Fruit fly (Drosophila melanogaster): ENCODE results near the gene CG10300.

- TF ChIP-seq CG6276 (GFP tag; optimal IDR thresholded peaks at IDR 0.05) = no peak
- TF ChIP-seq CG32006 (GFP tag; optimal IDR thresholded peaks at IDR 0.05) = no peak
- TF ChIP-seq CG11294 (GFP tag; IDR thresholded peaks at IDR 0.05) = no peak
- TF ChIP-seq Lpt (GFP tag; optimal IDR thresholded peaks at IDR 0.05) = no peak
- no peak for TF ChIP-seq vri (GFP tag; optimal IDR thresholded peaks at IDR 0.05)
- no peak for TF ChIP-seq CG8119 (GFP tag; IDR thresholded peaks at IDR 0.05)
- no peak for TF ChIP-seq CG8632 (GFP tag; optimal IDR thresholded peaks at IDR 0.05)
- no peak for TF ChIP-seq Gug (GFP tag; IDR thresholded peaks at IDR 0.05)
- no peak for TF ChIP-seq CG11902 (GFP tag; optimal IDR thresholded peaks at IDR 0.05)
- no peak for TF ChIP-seq net (GFP tag; optimal IDR thresholded peaks at IDR 0.05)
- no peak for TF ChIP-seq Hr38 (GFP tag; optimal IDR thresholded peaks at IDR 0.05)
These were observed 16.3 kb downstream of the CG10300 start for dm6 chr3R:23727657-23728056.
